Fruit fly (Drosophila melanogaster) whole organism: ENCODE results near the gene PolI.

Experiments used
- CG8478 ChIP-seq: fragments of >200 bp; optimal IDR thresholded peaks from 2 replicates; lab custom pipeline; 2018; ENCODE audit warnings: inconsistent platforms
- Dll ChIP-seq: fragments of >200 bp; optimal IDR thresholded peaks from 2 replicates; lab custom pipeline; 2017
- EcR ChIP-seq, 2 experiments: fragments of >200 bp; optimal IDR thresholded peaks; 2 replicates each; lab custom pipeline; 2017; ENCODE audit warnings: missing biosample characterization in 2 of 2, missing genetic modification characterization in 2 of 2, missing genetic modification reagents in 2 of 2
- pan ChIP-seq: fragments of >200 bp; optimal IDR thresholded peaks from 2 replicates; lab custom pipeline; 2017
- psq ChIP-seq: fragments of >200 bp; optimal IDR thresholded peaks from 2 replicates; lab custom pipeline; 2017
- usp ChIP-seq: fragments of >200 bp; optimal IDR thresholded peaks from 2 replicates; lab custom pipeline; 2017; ENCODE audit warnings: missing biosample characterization, missing genetic modification characterization, mixed read lengths

The PolI gene

dm6 chr3R:8206019-8206418 is 27.3 kb upstream of the PolI start:
- TF ChIP-seq CG8478 (lab: Kevin White, UChicago): no peak
- TF ChIP-seq usp: no peak
- TF ChIP-seq Dll: no peak
- no peak for TF ChIP-seq psq (lab: Kevin White, UChicago)
- no peak for TF ChIP-seq pan
- no peak for TF ChIP-seq EcR (GFP tag; optimal IDR thresholded peaks at IDR 0.05; lab: Kevin White, UChicago)

dm6 chr3R:8206628-8207275 is 26.6 kb upstream of the PolI start:
- TF ChIP-seq Dll: no peak
- no peak for TF ChIP-seq usp
- no peak for TF ChIP-seq psq (lab: Kevin White, UChicago)
- TF ChIP-seq pan: no peak

- TF ChIP-seq EcR (GFP tag; optimal IDR thresholded peaks at IDR 0.05; lab: Kevin White, UChicago): no peak
- no peak for TF ChIP-seq usp
- no peak for TF ChIP-seq Dll
- no peak for TF ChIP-seq psq (lab: Kevin White, UChicago)
- TF ChIP-seq pan: no peak
- no peak for TF ChIP-seq CG8478 (lab: Kevin White, UChicago)
Measured at dm6 chr3R:8207276-8207654, 26.0 kb upstream of the PolI start.

- TF ChIP-seq psq (lab: Kevin White, UChicago) (no peak), Dll (no peak), pan (no peak), CG8478 (lab: Kevin White, UChicago) (no peak), usp (no peak), EcR (GFP tag; optimal IDR thresholded peaks at IDR 0.05; lab: Kevin White, UChicago) (no peak)
Measured at dm6 chr3R:8208378-8209021, 24.8 kb upstream of the PolI start.

dm6 chr3R:8210837-8211488 is 22.3 kb upstream of the PolI start:
- TF ChIP-seq psq (lab: Kevin White, UChicago) (no peak), pan (no peak), Dll (no peak), usp (no peak), CG8478 (lab: Kevin White, UChicago) (no peak), EcR (GFP tag; optimal IDR thresholded peaks at IDR 0.05; lab: Kevin White, UChicago) (no peak)

dm6 chr3R:8212594-8212993 is 20.7 kb upstream of the PolI start:
- TF ChIP-seq usp (no peak), EcR (GFP tag; optimal IDR thresholded peaks at IDR 0.05; lab: Kevin White, UChicago) (no peak), CG8478 (lab: Kevin White, UChicago) (no peak), pan (no peak), Dll (no peak), psq (lab: Kevin White, UChicago) (no peak)

- no peak for TF ChIP-seq pan
- no peak for TF ChIP-seq CG8478 (lab: Kevin White, UChicago)
- TF ChIP-seq Dll: no peak
- no peak for TF ChIP-seq EcR (GFP tag; optimal IDR thresholded peaks at IDR 0.05; lab: Kevin White, UChicago)
- TF ChIP-seq usp: no peak
- no peak for TF ChIP-seq psq (lab: Kevin White, UChicago)
Measured at dm6 chr3R:8215528-8216189, 17.6 kb upstream of the PolI start.

dm6 chr3R:8217727-8218126 is 15.6 kb upstream of the PolI start, which contains the start of gene CG7800:
Gene CG7800 (plus strand): TSS chr3R:8217957.
- TF ChIP-seq psq (lab: Kevin White, UChicago) (no peak), CG8478 (lab: Kevin White, UChicago) (no peak), pan (no peak), Dll (no peak), usp (no peak), EcR (GFP tag; optimal IDR thresholded peaks at IDR 0.05; lab: Kevin White, UChicago) (no peak)

- no peak for TF ChIP-seq CG8478 (lab: Kevin White, UChicago)
- no peak for TF ChIP-seq pan
- TF ChIP-seq psq (lab: Kevin White, UChicago): no peak
- TF ChIP-seq Dll: no peak
- TF ChIP-seq usp: no peak
- TF ChIP-seq EcR (GFP tag; optimal IDR thresholded peaks at IDR 0.05; lab: Kevin White, UChicago): no peak
Measured at dm6 chr3R:8219891-8220290, 13.4 kb upstream of the PolI start, which contains the start of gene CG18249. Gene CG18249 (plus strand): TSS chr3R:8220146.

dm6 chr3R:8223074-8223597 is 10.2 kb upstream of the PolI start:
- TF ChIP-seq pan: no peak
- TF ChIP-seq usp: no peak
- TF ChIP-seq Dll: no peak
- no peak for TF ChIP-seq CG8478 (lab: Kevin White, UChicago)
- TF ChIP-seq psq (lab: Kevin White, UChicago): no peak
- TF ChIP-seq EcR (GFP tag; optimal IDR thresholded peaks at IDR 0.05; lab: Kevin White, UChicago): no peak

dm6 chr3R:8224726-8225460 is 8.4 kb upstream of the PolI start:
- no peak for TF ChIP-seq Dll
- no peak for TF ChIP-seq usp
- TF ChIP-seq psq (lab: Kevin White, UChicago): no peak
- no peak for TF ChIP-seq EcR (GFP tag; optimal IDR thresholded peaks at IDR 0.05; lab: Kevin White, UChicago)
- no peak for TF ChIP-seq pan
- no peak for TF ChIP-seq CG8478 (lab: Kevin White, UChicago)
